Worm (Caenorhabditis elegans) whole organism, early embryonic: Measurements from ENCODE around the gene catp-4.

ENCODE experiments used
- B0310.2 ChIP-seq: sonication (generic microtip); optimal IDR thresholded peaks from 2 replicates; lab custom pipeline; 2016; ENCODE audit warnings: mild to moderate bottlenecking, missing genetic modification characterization, missing compliant biosample characterization
- F13C5.2 ChIP-seq: sonication (generic microtip); optimal IDR thresholded peaks from 2 replicates; lab custom pipeline; 2017; ENCODE audit warnings: mild to moderate bottlenecking, missing genetic modification characterization, inconsistent platforms, missing compliant biosample characterization
- aly-1 ChIP-seq: sonication (generic microtip); optimal IDR thresholded peaks from 2 replicates; lab custom pipeline; 2016; ENCODE audit warnings: missing genetic modification characterization, missing compliant biosample characterization
- ama-1 ChIP-seq: fragments of 150-350 bp; optimal IDR thresholded peaks from 2 replicates; lab custom pipeline; 2014
- ceh-13 ChIP-seq: fragments of 200-800 bp; sonication (Bioruptor generic); optimal IDR thresholded peaks from 2 replicates; lab custom pipeline; 2018; ENCODE audit warnings: mild to moderate bottlenecking, missing genetic modification characterization, missing compliant biosample characterization
- ceh-36 ChIP-seq: sonication (generic microtip); optimal IDR thresholded peaks from 2 replicates; lab custom pipeline; 2016; ENCODE audit warnings: missing genetic modification characterization, inconsistent platforms, missing compliant biosample characterization
- ets-7 ChIP-seq: sonication (generic microtip); optimal IDR thresholded peaks from 2 replicates; lab custom pipeline; 2016; ENCODE audit warnings: missing genotype, missing genetic modification characterization, missing compliant biosample characterization
- flt-1 ChIP-seq: fragments of 200-800 bp; sonication (Bioruptor generic); IDR thresholded peaks from 2 replicates; pipeline ENCODE4 v1.3.6; 2022; ENCODE audit warnings: missing genetic modification characterization, missing compliant biosample characterization
- hmbx-1 ChIP-seq: sonication (generic microtip); optimal IDR thresholded peaks from 2 replicates; lab custom pipeline; 2016; ENCODE audit warnings: mild to moderate bottlenecking, missing genetic modification characterization, missing compliant biosample characterization
- hmg-4 ChIP-seq: fragments of 200-800 bp; sonication (Bioruptor generic); optimal IDR thresholded peaks from 2 replicates; lab custom pipeline; 2018; ENCODE audit warnings: mild to moderate bottlenecking, missing genetic modification characterization, missing compliant biosample characterization
- hnd-1 ChIP-seq: sonication (generic microtip); optimal IDR thresholded peaks from 2 replicates; lab custom pipeline; 2016; ENCODE audit warnings: missing genetic modification characterization, missing compliant biosample characterization
- pes-1 ChIP-seq: fragments of 200-800 bp; sonication (Bioruptor generic); IDR thresholded peaks from 2 replicates; pipeline ENCODE4 v1.3.6; 2022; ENCODE audit warnings: missing genetic modification reagents, missing genetic modification characterization, missing compliant biosample characterization
- scrt-1 ChIP-seq: fragments of 200-800 bp; sonication (Bioruptor generic); IDR thresholded peaks from 2 replicates; pipeline ENCODE4 v1.3.6; 2022; ENCODE audit warnings: missing genetic modification characterization, missing compliant biosample characterization
- sea-1 ChIP-seq: fragments of 200-800 bp; sonication (Bioruptor generic); conservative IDR thresholded peaks from 2 replicates; pipeline ENCODE4 v1.3.6; 2022; ENCODE audit warnings: missing genetic modification characterization, missing compliant biosample characterization
- tbx-11 ChIP-seq: fragments of 200-800 bp; sonication (Bioruptor generic); IDR thresholded peaks from 2 replicates; pipeline ENCODE4 v1.3.6; 2022; ENCODE audit warnings: missing genetic modification characterization, missing compliant biosample characterization
- tbx-37 ChIP-seq: fragments of 200-800 bp; sonication (Bioruptor generic); conservative IDR thresholded peaks from 2 replicates; pipeline ENCODE4 v1.3.6; 2022; ENCODE audit warnings: missing genetic modification reagents, missing genetic modification characterization, missing compliant biosample characterization
- tra-4 ChIP-seq: sonication (generic microtip); optimal IDR thresholded peaks from 2 replicates; lab custom pipeline; 2017; ENCODE audit warnings: missing genetic modification characterization, missing compliant biosample characterization

The catp-4 gene

DNA sequence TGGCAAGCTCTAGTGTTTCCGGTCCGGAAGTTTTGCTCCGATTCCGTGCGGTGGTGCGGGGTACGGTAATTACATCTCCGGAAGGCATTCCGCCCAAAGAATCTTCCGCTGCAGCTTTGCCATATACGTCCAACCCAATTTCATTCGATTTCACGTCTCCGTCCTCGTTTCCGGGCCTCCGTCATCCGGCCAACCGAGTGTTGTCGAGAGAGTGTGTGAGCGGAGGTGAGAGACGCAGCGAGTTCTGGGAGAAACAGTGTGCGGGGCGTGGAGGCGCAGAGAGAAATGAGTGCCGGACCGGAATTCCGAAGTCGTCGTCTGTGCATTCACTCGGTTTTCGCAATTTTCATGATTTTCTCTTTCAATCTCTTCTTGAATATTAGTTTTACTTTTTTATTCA lies 24.1 kb upstream of the catp-4 start:
- TF ChIP-seq pes-1 (GFP tag; lab: Robert Waterston, UW) (no peak), hmg-4 (GFP tag; lab: Kevin White, UChicago) (peak; percentile 26)

DNA sequence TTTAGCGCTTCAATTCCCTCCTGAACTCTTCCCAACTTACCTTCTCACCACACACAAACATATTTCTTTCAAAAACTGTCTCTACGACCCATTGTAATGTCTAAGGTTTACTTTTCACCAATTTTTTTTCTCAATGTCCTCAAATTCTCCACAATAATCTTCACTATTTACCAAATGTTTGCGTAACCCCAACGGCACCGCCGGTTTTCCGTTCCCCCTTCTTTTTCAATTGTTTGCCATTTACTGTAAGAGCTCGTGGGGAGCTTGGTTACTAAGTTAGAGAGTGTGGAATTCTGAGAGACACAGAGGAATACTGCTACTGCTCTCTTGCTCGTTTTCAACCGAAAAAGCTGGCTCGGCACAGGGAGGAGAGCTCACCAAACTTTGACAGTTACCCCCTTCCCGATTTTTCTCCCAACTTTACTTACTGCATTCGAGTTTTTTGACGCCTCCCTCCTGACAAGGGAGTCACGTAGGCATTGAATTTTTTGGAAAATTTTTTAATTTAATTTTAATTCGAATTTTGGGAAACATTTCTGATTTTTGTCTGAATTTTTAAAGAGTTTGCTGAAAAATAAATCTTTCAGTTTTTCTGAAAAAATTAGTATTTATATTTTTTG lies 22.7 kb upstream of the catp-4 start:
- TF ChIP-seq scrt-1 (GFP tag; lab: Robert Waterston, UW) (no peak), tra-4 (no peak), tbx-37 (GFP tag; lab: Robert Waterston, UW) (no peak), hnd-1 (no peak), flt-1 (GFP tag; lab: Robert Waterston, UW) (no peak), ama-1 (lab: Kevin White, UChicago) (no peak), ceh-36 (tag; lab: Kevin White, UChicago) (no peak), hmg-4 (GFP tag; lab: Kevin White, UChicago) (no peak)

DNA sequence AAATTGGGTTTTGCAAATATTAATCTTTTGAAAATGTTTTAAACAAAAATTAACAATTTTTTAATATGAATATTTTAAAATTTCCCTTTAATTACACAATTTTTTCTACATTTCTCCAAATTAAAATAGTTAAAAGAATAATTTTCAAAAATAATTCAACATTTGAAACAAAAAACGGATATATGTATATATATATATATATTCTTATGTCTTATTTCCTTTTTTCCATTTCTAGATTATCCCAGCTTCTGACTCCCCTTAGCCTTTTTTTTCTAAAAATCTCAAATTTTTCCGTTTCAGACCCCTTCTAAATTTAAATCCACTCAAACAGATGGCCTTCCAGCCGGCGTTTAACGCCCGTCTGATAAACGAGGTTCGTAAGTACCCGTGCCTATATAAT lies 20.1 kb upstream of the catp-4 start, which contains the start of gene madf-5:
madf-5 (plus strand) TSS at position 301 of the 400 bp plus-strand sequence.
- TF ChIP-seq B0310.2 (tag; lab: Kevin White, UChicago) (no peak), sea-1 (GFP tag; lab: Robert Waterston, UW) (no peak), ceh-13 (GFP tag; lab: Kevin White, UChicago) (no peak), ets-7 (tag; lab: Kevin White, UChicago) (no peak), F13C5.2 (no peak), hmbx-1 (no peak), tra-4 (no peak), ceh-36 (tag; lab: Kevin White, UChicago) (no peak), hmg-4 (GFP tag; lab: Kevin White, UChicago) (no peak), tbx-37 (GFP tag; lab: Robert Waterston, UW) (no peak), pes-1 (GFP tag; lab: Robert Waterston, UW) (no peak), flt-1 (GFP tag; lab: Robert Waterston, UW) (no peak)

DNA sequence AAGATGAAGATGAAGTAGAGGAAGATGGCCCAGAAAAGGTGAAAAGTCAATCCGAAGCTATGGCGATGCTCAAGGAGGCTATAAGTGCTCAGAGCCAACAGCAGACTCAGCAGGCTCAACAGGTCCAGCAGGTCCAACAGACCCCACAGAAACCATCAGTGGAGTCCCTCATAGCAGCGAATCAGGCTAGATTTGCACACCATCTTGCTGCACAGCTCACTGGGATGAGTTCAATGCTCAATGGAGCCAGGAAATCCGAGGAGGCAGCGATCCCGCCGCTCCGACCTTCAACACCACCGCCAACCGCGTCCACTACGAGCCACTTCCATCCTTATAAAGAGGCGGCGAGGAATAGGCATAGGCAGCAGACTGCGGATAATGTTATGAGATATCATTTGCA lies 18.6 kb upstream of the catp-4 start:
- TF ChIP-seq sea-1 (GFP tag; lab: Robert Waterston, UW) (no peak), ceh-13 (GFP tag; lab: Kevin White, UChicago) (no peak), hmg-4 (GFP tag; lab: Kevin White, UChicago) (no peak), tbx-37 (GFP tag; lab: Robert Waterston, UW) (no peak), tbx-11 (no peak), ets-7 (tag; lab: Kevin White, UChicago) (no peak), ama-1 (lab: Kevin White, UChicago) (no peak)

DNA sequence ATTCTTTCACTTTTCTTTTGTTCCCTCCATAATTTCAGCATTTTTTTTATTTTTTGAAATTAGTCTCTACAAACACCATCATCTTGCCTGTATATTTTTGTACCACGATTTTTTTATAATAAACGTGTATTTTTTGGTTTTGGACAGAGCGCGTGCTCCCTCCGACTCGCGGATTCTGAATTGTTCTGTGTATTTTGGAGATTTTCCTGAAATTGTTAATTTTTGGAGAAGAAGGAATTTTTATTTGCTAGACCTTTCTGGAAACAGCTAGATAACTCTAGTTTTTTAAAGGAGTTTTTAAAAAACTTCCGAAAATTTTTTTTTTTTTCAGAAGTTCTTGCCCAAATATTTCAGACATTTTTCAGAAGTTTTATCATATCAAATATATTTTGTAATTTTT lies 17.0 kb upstream of the catp-4 start, which contains the start of gene C01G12.13:
C01G12.13 (plus strand) TSS at position 301 of the 400 bp plus-strand sequence.
- TF ChIP-seq tbx-11, result no peak
- no peak for TF ChIP-seq ceh-36 (tag; lab: Kevin White, UChicago)
- TF ChIP-seq aly-1 (tag; lab: Kevin White, UChicago), result no peak
- TF ChIP-seq scrt-1 (GFP tag; lab: Robert Waterston, UW), result no peak
- TF ChIP-seq tbx-37 (GFP tag; lab: Robert Waterston, UW), result no peak
- TF ChIP-seq F13C5.2, result no peak
- no peak for TF ChIP-seq hnd-1
- no peak for TF ChIP-seq tra-4
- TF ChIP-seq hmg-4 (GFP tag; lab: Kevin White, UChicago), result no peak

DNA sequence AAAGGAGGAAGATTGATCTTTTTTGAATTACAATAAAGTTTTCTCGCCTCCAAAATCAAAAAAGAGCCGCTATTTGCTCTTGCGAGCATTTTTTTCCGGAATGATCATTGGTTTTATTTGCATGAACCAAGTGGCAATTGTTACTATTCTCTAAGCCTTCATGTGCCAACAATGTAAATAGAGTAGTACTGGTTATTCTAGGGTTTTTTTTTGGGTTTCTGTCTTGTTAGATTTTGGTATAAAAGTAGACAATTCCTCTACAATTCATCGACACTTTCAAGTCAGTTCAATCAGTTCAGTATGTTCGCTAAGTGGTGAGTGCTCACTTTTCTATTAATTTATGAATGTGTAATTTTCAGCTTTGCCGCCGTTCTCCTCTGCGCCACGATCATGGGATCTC lies 15.4 kb upstream of the catp-4 start, which contains the start of gene nspb-7:
nspb-7 (plus strand) TSS at position 301 of the 400 bp plus-strand sequence.
- no peak for TF ChIP-seq tbx-37 (GFP tag; lab: Robert Waterston, UW)
- no peak for TF ChIP-seq sea-1 (GFP tag; lab: Robert Waterston, UW)
- no peak for TF ChIP-seq hmg-4 (GFP tag; lab: Kevin White, UChicago)
- no peak for TF ChIP-seq tra-4
- TF ChIP-seq ceh-36 (tag; lab: Kevin White, UChicago), result no peak
- TF ChIP-seq B0310.2 (tag; lab: Kevin White, UChicago), result no peak
- no peak for TF ChIP-seq flt-1 (GFP tag; lab: Robert Waterston, UW)
- TF ChIP-seq ets-7 (tag; lab: Kevin White, UChicago), result no peak
- no peak for TF ChIP-seq scrt-1 (GFP tag; lab: Robert Waterston, UW)
- no peak for TF ChIP-seq aly-1 (tag; lab: Kevin White, UChicago)
- no peak for TF ChIP-seq F13C5.2
- TF ChIP-seq hmbx-1, result no peak
- no peak for TF ChIP-seq tbx-11
- no peak for TF ChIP-seq pes-1 (GFP tag; lab: Robert Waterston, UW)

DNA sequence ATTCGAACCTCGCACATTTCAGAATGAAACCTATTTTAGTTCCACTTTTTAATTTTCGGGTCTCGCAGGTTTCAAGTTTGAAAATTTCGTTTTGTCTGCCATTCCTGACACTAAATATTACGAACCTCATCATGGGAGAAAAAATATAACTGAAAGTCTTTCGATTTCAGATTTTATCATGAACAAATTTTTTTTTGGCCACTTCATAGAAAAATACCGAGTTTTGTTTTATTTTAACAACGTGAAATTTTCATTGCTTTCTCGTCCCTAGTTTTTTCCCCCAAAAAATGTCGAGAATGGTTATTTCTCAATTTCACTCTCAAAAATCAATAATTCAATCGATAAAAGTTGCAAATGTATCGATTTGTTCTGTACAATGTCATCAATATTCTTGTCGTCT lies 14.7 kb upstream of the catp-4 start, which contains the start of gene C01G12.9:
C01G12.9 (plus strand) TSS at position 301 of the 400 bp plus-strand sequence.
- no peak for TF ChIP-seq ama-1 (lab: Kevin White, UChicago)
- TF ChIP-seq sea-1 (GFP tag; lab: Robert Waterston, UW), result no peak
- TF ChIP-seq hmg-4 (GFP tag; lab: Kevin White, UChicago), result no peak
- TF ChIP-seq ceh-36 (tag; lab: Kevin White, UChicago), result no peak
- TF ChIP-seq tbx-11, result no peak

DNA sequence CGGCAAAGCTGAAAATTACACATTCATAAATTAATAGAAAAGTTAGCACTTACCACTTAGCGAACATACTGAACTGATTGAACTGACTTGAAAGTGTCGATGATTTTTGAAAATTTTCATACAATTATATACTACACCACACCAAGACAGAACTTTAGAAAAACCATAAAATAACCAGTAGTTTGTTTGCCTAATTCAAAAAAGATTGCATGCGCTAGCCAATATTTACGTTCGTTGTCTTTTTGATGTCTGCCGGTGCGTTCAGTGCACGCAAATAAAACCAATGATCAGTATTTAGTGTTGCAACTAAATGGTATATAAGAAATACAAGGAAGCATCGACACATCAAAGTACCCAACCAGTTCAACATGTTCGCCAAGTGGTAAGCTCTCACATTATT lies 12.8 kb upstream of the catp-4 start, which contains the start of the genes nspb-8 and nspb-9:
nspb-8 (minus strand) TSS at position 101 of the 400 bp plus-strand sequence.
nspb-9 (plus strand) TSS at position 311 of the 400 bp plus-strand sequence.
- TF ChIP-seq pes-1 (GFP tag; lab: Robert Waterston, UW) (no peak), ama-1 (lab: Kevin White, UChicago) (no peak), aly-1 (tag; lab: Kevin White, UChicago) (no peak), flt-1 (GFP tag; lab: Robert Waterston, UW) (no peak), scrt-1 (GFP tag; lab: Robert Waterston, UW) (no peak), hmbx-1 (no peak), sea-1 (GFP tag; lab: Robert Waterston, UW) (no peak), tbx-11 (no peak), hnd-1 (no peak), ceh-13 (GFP tag; lab: Kevin White, UChicago) (no peak), hmg-4 (GFP tag; lab: Kevin White, UChicago) (no peak), B0310.2 (tag; lab: Kevin White, UChicago) (no peak), ets-7 (tag; lab: Kevin White, UChicago) (no peak), tbx-37 (GFP tag; lab: Robert Waterston, UW) (no peak), ceh-36 (tag; lab: Kevin White, UChicago) (no peak), tra-4 (no peak), F13C5.2 (no peak)
